Worm (Caenorhabditis elegans): Measurements from ENCODE around the gene lbp-9.

lbp-9 gene

DNA sequence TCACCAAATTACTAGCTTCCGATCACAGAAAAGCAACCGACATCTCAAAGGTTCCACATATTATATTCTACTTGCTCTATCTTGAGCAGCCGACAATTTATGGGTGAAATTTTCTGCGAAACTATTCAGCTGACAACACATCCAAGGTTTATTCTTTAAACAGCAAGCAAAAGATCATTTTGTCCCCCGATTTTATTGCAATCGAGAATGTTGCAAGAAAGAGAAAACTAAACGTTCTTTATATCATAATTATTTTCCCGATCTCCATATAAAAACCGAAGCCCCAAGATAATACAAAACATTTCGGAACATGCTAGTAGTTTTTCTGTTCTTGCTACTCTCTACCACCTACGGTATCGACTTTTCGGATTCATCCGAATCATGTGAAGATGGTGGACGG, 27.5 kb downstream of the lbp-9 start, which contains the start of gene clec-207:
clec-207 (plus strand) TSS at position 301 of the 400 bp plus-strand sequence.
- TF ChIP-seq him-1 (tag; optimal IDR thresholded peaks at IDR 0.05), result no peak
- TF ChIP-seq dao-5 (tag; optimal IDR thresholded peaks at IDR 0.05), result no peak
- TF ChIP-seq W03F9.2 (tag; optimal IDR thresholded peaks at IDR 0.05), result no peak

DNA sequence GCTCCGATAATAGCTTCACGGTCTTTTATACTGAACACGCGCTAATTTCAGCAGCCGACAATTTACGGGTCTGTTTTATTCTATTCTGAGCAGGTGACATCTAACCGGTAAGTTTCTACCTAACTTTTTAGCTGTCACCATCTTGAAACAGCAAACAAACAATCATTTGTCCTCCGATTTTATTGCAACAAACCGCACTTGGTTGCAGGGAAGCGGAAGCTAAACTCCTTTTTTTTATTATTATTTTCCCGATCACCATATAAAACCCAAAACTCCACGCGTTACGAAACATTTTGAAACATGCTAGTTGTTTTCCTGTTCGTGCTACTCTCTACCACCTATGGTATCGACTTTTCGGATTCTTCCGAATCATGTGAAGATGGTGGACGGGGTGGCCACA, 29.4 kb downstream of the lbp-9 start, which contains the start of gene clec-208:
clec-208 (plus strand) TSS at position 301 of the 400 bp plus-strand sequence.
- TF ChIP-seq dao-5 (tag; optimal IDR thresholded peaks at IDR 0.05) (no peak), W03F9.2 (tag; optimal IDR thresholded peaks at IDR 0.05) (no peak), him-1 (tag; optimal IDR thresholded peaks at IDR 0.05) (no peak)

DNA sequence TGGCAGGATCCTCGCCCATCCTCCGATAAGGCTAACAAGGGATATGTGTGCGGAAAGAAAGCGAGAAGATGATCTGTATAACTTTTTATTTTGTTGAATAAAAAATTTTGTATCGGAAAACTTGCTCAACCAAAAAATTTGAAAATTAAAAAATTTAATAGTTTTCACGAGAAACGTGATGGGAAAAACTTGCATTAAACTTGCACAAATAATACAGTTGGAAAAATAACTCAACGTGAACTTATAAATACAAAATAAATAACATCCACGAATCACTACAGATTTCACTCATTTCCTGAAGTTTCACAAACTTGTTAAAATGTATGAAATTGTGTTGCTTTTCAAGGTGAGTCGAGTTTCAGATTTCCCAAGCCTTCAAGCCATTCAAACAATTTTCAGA, 30.8 kb downstream of the lbp-9 start, which contains the start of gene F36F12.7:
F36F12.7 (plus strand) TSS at position 301 of the 400 bp plus-strand sequence.
- no peak for TF ChIP-seq him-1 (tag; optimal IDR thresholded peaks at IDR 0.05)
- TF ChIP-seq W03F9.2 (tag; optimal IDR thresholded peaks at IDR 0.05), result no peak
- no peak for TF ChIP-seq dao-5 (tag; optimal IDR thresholded peaks at IDR 0.05)

DNA sequence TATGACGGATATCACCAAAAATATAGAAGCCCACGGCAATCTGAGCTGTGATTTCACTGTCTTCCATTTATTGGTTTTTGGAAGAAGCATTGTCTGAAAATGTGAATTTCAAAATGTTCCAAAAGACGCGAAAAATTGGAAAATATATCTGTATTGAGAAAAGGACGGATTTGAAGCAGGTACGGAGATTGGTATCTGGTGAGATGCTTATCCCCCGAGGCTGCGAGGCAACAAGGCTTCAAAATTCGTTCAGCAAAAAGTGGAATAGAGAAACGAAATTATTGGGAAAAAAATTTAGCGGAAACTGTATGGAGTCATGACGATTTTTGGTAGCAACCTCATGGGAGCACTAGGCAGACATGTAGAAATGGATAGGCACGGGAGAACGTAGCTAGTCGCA, 34.9 kb downstream of the lbp-9 start, which contains the start of gene F36F12.1:
F36F12.1 (minus strand) TSS at position 101 of the 400 bp plus-strand sequence.
- TF ChIP-seq him-1 (tag; optimal IDR thresholded peaks at IDR 0.05) (no peak), W03F9.2 (tag; optimal IDR thresholded peaks at IDR 0.05) (no peak), dao-5 (tag; optimal IDR thresholded peaks at IDR 0.05) (no peak)

DNA sequence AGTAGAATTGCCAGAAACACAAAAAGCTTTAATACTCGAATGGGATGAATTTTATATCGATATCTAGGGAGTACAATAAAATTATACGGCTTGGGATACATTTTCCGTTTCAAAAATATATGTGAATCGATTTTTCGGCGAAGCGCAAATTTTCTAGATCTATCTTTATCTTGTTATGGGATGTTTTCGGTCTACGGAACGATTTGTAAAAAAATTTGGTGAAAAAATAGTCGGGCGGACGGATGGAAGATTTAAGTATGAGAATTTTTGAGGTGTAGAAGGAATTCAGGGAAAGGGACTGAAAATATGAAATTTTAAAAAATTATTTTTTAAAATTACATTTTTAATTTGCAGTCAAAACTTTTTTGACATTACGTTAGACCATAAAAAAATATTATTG, 37.7 kb downstream of the lbp-9 start, which contains the start of gene F22F7.4:
F22F7.4 (minus strand) TSS at position 101 of the 400 bp plus-strand sequence.
- TF ChIP-seq him-1 (tag; optimal IDR thresholded peaks at IDR 0.05), result no peak
- no peak for TF ChIP-seq dao-5 (tag; optimal IDR thresholded peaks at IDR 0.05)
- TF ChIP-seq W03F9.2 (tag; optimal IDR thresholded peaks at IDR 0.05), result no peak

DNA sequence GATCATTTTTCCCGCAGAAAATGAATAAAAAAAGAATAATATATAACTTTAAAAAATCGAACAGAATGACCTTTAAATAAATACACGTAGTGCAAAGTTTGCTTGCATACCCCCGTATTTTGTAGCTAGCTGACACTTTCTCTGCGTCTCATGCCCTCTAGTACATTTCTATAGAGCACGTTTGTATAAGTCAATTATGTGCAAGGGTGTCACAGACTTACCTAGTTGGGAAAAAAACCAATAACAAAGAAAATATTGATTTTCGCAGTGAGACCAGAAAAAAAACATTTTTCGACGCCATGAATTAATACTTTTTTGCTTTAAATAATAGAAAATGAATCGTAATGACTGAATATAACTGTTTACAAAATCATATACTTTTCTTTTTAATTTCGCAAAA, 41.0 kb downstream of the lbp-9 start, which contains the start of gene ckb-4:
ckb-4 (minus strand) TSS at position 140 of the 400 bp plus-strand sequence.
- TF ChIP-seq W03F9.2 (tag; optimal IDR thresholded peaks at IDR 0.05), result no peak
- no peak for TF ChIP-seq him-1 (tag; optimal IDR thresholded peaks at IDR 0.05)
- TF ChIP-seq dao-5 (tag; optimal IDR thresholded peaks at IDR 0.05), result no peak

DNA sequence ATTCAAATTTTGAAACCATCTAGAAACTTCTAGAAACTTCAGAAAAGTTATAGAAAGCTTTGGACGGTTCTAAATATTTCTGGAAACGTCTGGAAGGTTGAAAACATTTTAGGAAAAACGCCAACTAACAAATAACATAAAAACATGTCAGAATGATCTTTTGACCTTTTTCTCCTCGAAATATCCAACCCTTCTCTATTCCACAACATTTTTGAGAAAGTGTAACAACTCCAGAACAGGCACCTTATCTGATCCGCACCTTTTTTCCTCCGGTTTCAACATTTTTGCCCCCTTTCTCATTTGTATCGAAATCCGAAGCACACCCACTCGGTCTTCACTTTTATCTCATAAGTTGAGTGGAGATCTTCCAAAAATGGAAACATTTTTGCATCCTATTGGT, 42.1 kb downstream of the lbp-9 start, which contains the start of gene F22F7.3:
F22F7.3 (plus strand) TSS at position 301 of the 400 bp plus-strand sequence.
- TF ChIP-seq him-1 (tag; optimal IDR thresholded peaks at IDR 0.05), result no peak
- no peak for TF ChIP-seq W03F9.2 (tag; optimal IDR thresholded peaks at IDR 0.05)
- no peak for TF ChIP-seq dao-5 (tag; optimal IDR thresholded peaks at IDR 0.05)

DNA sequence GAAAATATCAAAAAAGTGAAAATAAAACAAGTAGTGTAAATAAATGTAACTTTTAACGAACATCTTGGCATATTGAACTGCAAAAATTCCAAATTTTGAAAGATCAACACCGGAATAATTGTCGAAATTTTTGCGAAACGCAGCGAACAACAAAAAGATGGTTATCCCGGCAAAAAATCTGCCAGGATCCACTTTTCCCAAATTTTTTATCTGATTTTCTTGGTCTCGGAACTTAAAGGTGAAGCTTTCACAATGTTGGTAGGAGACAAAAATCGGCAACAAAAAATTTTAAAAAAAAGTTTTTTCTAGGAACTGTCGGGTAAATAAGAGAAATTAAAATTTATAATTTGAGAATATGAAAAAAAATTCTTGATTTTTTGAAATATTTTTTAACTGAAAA, 50.3 kb downstream of the lbp-9 start, which contains the start of gene bgnt-1.2:
bgnt-1.2 (minus strand) TSS at position 101 of the 400 bp plus-strand sequence.
- TF ChIP-seq W03F9.2 (tag; optimal IDR thresholded peaks at IDR 0.05) (no peak), dao-5 (tag; optimal IDR thresholded peaks at IDR 0.05) (no peak), him-1 (tag; optimal IDR thresholded peaks at IDR 0.05) (no peak)

Measured in whole organism, L4/young adult.